Worm (Caenorhabditis elegans): ENCODE data around the gene ZK287.7.
A peak's percentile ranks its signal among the peaks of the same experiment; 100 is the strongest.

ZK287.7 gene

DNA sequence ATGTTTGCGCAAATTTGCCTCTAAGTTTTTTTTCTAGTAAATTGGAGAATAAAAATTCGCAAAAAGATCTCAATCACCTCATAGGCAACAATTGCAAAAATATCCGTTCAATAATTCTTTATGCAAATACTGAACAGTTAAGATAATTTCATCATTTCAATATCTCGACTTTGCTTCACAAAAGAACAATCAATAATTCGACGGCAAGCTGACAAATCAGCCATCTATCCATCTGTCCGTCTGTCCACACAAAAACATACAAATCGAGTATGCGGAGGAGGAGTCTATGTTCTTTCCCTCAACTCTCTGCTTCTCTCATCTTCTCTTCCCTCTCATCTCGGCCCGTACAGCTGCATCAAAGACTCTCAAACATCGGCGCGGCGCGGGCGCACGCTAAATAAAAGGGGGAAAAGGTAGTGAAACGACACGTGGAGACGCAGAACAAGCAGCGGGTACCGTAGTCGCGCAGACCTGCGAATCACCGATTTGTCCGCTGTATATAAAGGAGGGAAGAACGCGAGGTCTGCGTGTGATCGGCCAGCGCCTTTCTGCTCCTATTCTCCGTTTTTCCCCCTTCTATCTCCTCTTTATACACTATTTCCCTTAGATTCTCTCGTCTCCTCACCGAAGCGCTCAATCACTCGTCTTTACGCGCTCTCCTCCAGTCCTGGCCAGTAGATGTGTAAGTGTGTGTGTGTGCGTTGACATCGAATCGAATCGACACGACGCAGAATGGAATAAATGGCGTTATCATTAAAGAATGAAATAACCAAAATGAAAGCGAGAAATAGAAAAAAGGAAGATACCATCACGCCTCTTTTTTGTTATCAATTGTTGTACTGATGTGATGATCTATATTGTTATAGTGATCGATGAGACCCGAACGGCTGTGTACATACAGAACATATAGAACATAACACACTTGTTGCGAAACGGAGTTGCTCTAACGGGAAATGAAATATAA lies 38.2 kb downstream of the ZK287.7 start (continued):
- peak; percentile 47; the same call in 1 of the 2 replicates for TF ChIP-seq php-3 (GFP tag; IDR thresholded peaks at IDR 0.05)
- TF ChIP-seq nhr-41 (GFP tag; IDR thresholded peaks at IDR 0.05) = no peak
- no peak for TF ChIP-seq zip-2 (tag; optimal IDR thresholded peaks at IDR 0.05)
- TF ChIP-seq D1046.2 (GFP tag; IDR thresholded peaks at IDR 0.05) = no peak; the same call in 1 of the 2 replicates
- TF ChIP-seq mdl-1 (tag; optimal IDR thresholded peaks at IDR 0.05) = peak; percentile 96 to 98
- TF ChIP-seq R02D3.7 (tag; optimal IDR thresholded peaks at IDR 0.05) = peak; percentile 19
- peak; percentile 97 for TF ChIP-seq rbr-2 (tag; optimal IDR thresholded peaks at IDR 0.05)
- TF ChIP-seq mxl-2 (GFP tag; conservative IDR thresholded peaks at IDR 0.05) = 0 out of 2 replicates have a peak, but pooled peaks have one; percentile 61
- no peak for TF ChIP-seq ztf-11 (tag; optimal IDR thresholded peaks at IDR 0.05)
- TF ChIP-seq spr-3 (GFP tag; optimal IDR thresholded peaks at IDR 0.05) = peak; percentile 6
- TF ChIP-seq Y75B8A.6 (GFP tag; IDR thresholded peaks at IDR 0.05) = no peak; the same call in 1 of the 2 replicates
- TF ChIP-seq tag-97 (GFP tag; IDR thresholded peaks at IDR 0.05) = no peak
- TF ChIP-seq gei-8 (GFP tag; optimal IDR thresholded peaks at IDR 0.05) = peak; percentile 82
- peak; percentile 29 for TF ChIP-seq nhr-237 (tag; optimal IDR thresholded peaks at IDR 0.05)
- TF ChIP-seq unc-130 (GFP tag; optimal IDR thresholded peaks at IDR 0.05) = no peak
- peak; percentile 87 for TF ChIP-seq sdz-12 (GFP tag; optimal IDR thresholded peaks at IDR 0.05)
- no peak for TF ChIP-seq ceh-62 (tag; optimal IDR thresholded peaks at IDR 0.05)
- TF ChIP-seq hlh-30 (tag; optimal IDR thresholded peaks at IDR 0.05; ENCODE audit: insufficient read depth) = peak; percentile 97
- TF ChIP-seq ceh-44 (GFP tag; IDR thresholded peaks at IDR 0.05) = peak; percentile 84; the same call in 1 of the 2 replicates
- TF ChIP-seq mep-1 (tag; optimal IDR thresholded peaks at IDR 0.05) = peak; percentile 96
- TF ChIP-seq ctbp-1 (GFP tag; IDR thresholded peaks at IDR 0.05) = peak; percentile 94
- peak; percentile 100 for TF ChIP-seq ama-1 (optimal IDR thresholded peaks at IDR 0.05)
- TF ChIP-seq Y48G9A.11 (GFP tag; IDR thresholded peaks at IDR 0.05) = no peak
- peak; percentile 41 to 55 for TF ChIP-seq daf-16 (GFP tag; optimal IDR thresholded peaks at IDR 0.05)
- peak; percentile 83 for TF ChIP-seq daf-16 (tag; optimal IDR thresholded peaks at IDR 0.05)
- TF ChIP-seq lir-3 (tag; optimal IDR thresholded peaks at IDR 0.05) = no peak
- TF ChIP-seq skn-1 (tag; optimal IDR thresholded peaks at IDR 0.05) = no peak
- no peak for TF ChIP-seq snpc-1.2 (GFP tag; IDR thresholded peaks at IDR 0.05)
- no peak for TF ChIP-seq aly-2 (tag; optimal IDR thresholded peaks at IDR 0.05)
- TF ChIP-seq lsy-2 (tag; optimal IDR thresholded peaks at IDR 0.05) = peak; percentile 95 to 98
- TF ChIP-seq ZK337.2 (GFP tag; IDR thresholded peaks at IDR 0.05) = no peak
- TF ChIP-seq dve-1 (tag; optimal IDR thresholded peaks at IDR 0.05; ENCODE audit: insufficient read depth) = peak; percentile 96
- TF ChIP-seq pha-4 (GFP tag; IDR thresholded peaks at IDR 0.05) = peak; percentile 83
- TF ChIP-seq pha-4 (tag; optimal IDR thresholded peaks at IDR 0.05) = peak; percentile 70
- no peak for TF ChIP-seq F49E8.2 (tag; optimal IDR thresholded peaks at IDR 0.05; ENCODE audit: borderline replicate concordance)
- peak; percentile 90 for TF ChIP-seq F37D6.2 (tag; optimal IDR thresholded peaks at IDR 0.05)
- peak; percentile 87 for TF ChIP-seq ceh-20 (GFP tag; IDR thresholded peaks at IDR 0.05)
- peak; percentile 61 to 93 for TF ChIP-seq hif-1 (tag; optimal IDR thresholded peaks at IDR 0.05)
- peak; percentile 40; the same call in 1 of the 2 replicates for TF ChIP-seq lim-7 (GFP tag; IDR thresholded peaks at IDR 0.05)
- peak; percentile 82 for TF ChIP-seq T20F7.1 (GFP tag; optimal IDR thresholded peaks at IDR 0.05)
- no peak for TF ChIP-seq ceh-32 (tag; optimal IDR thresholded peaks at IDR 0.05; ENCODE audit: poor library complexity)
- TF ChIP-seq mes-2 (tag; optimal IDR thresholded peaks at IDR 0.05; ENCODE audit: poor library complexity, severe bottlenecking) = peak; percentile 63
- peak; percentile 86 for TF ChIP-seq T26A8.4 (GFP tag; IDR thresholded peaks at IDR 0.05)
- TF ChIP-seq jun-1 (tag; optimal IDR thresholded peaks at IDR 0.05) = peak; percentile 78
- TF ChIP-seq duxl-1 (tag; optimal IDR thresholded peaks at IDR 0.05; ENCODE audit: poor library complexity) = peak; percentile 17
- peak; percentile 89 for TF ChIP-seq spr-1 (tag; optimal IDR thresholded peaks at IDR 0.05)
- 0 out of 4 replicates have a peak, but pooled peaks of 1 of the 2 experiments have one; percentile 1 for TF ChIP-seq madf-5 (GFP tag; IDR thresholded peaks at IDR 0.05)
- TF ChIP-seq ces-1 (GFP tag; optimal IDR thresholded peaks at IDR 0.05) = peak; percentile 41
